Worm (Caenorhabditis elegans): ENCODE results near the gene F28D1.6.

DNA sequence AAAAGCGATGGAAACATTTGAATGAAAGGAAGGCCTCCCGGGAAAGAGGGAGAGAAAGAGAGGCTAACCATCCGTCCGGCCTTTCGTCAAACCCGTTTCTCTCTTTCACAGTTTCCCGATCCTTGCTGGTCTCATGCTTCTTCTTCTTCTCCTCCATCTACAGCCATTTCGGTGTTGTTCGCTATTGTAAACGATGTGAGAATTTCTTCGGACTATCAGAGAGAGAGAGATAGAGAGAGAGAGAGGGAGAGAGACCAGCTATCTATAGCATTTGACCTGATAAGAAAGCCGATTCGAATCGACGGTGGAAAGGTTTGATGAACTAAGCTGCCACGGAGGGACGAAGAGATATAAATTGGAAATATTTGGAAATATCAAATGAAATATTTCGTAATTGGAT lies 18.5 kb upstream of the F28D1.6 start:
- TF ChIP-seq zip-5 (tag; optimal IDR thresholded peaks at IDR 0.05) (no peak), K09A11.1 (tag; optimal IDR thresholded peaks at IDR 0.05; ENCODE audit: insufficient read depth) (no peak), tbx-2 (tag; optimal IDR thresholded peaks at IDR 0.05) (no peak), elt-2 (tag; optimal IDR thresholded peaks at IDR 0.05) (no peak), ama-1 (optimal IDR thresholded peaks at IDR 0.05) (no peak), C38D4.7 (GFP tag; optimal IDR thresholded peaks at IDR 0.05) (no peak), Y22D7AL.16 (tag; optimal IDR thresholded peaks at IDR 0.05) (no peak), pag-3 (tag; optimal IDR thresholded peaks at IDR 0.05; ENCODE audit: borderline replicate concordance) (no peak), pat-9 (tag; optimal IDR thresholded peaks at IDR 0.05) (no peak), dmd-4 (tag; optimal IDR thresholded peaks at IDR 0.05; ENCODE audit: borderline replicate concordance) (no peak)
